Worm (Caenorhabditis elegans): ENCODE data around the gene srt-40.

ce11 chrV:2233177-2233576 lies 27.1 kb upstream of the srt-40 start, which contains the start of gene nhr-96:
- TF ChIP-seq hlh-30 (tag; optimal IDR thresholded peaks at IDR 0.05; ENCODE audit: insufficient read depth) = no peak
- no peak for TF ChIP-seq ttx-3 (tag; optimal IDR thresholded peaks at IDR 0.05)
- TF ChIP-seq tbx-2 (tag; optimal IDR thresholded peaks at IDR 0.05) = no peak

Data from whole organism, late embryonic.